Worm (Caenorhabditis elegans) whole organism, L2 larva: ENCODE results near the gene srsx-13.

Experiments
- C34F6.9 ChIP-seq: fragments of 150-350 bp; optimal IDR thresholded peaks from 2 replicates; lab custom pipeline; 2014; ENCODE audit warnings: missing biosample characterization, missing genetic modification characterization
- F13H6.1 ChIP-seq: sonication (generic microtip); optimal IDR thresholded peaks from 2 replicates; lab custom pipeline; 2016; ENCODE audit warnings: missing genetic modification characterization, missing compliant biosample characterization
- R02D3.7 ChIP-seq: fragments of 150-350 bp; optimal IDR thresholded peaks from 2 replicates; lab custom pipeline; 2014; ENCODE audit warnings: missing biosample characterization, missing genetic modification characterization
- alr-1 ChIP-seq: fragments of 150-350 bp; optimal IDR thresholded peaks from 2 replicates; lab custom pipeline; 2014; ENCODE audit warnings: missing biosample characterization, missing genetic modification characterization
- aly-2 ChIP-seq: fragments of 150-350 bp; optimal IDR thresholded peaks from 2 replicates; lab custom pipeline; 2014; ENCODE audit warnings: missing biosample characterization, missing genetic modification characterization
- ama-1 ChIP-seq: fragments of 150-350 bp; optimal IDR thresholded peaks from 2 replicates; lab custom pipeline; 2018; ENCODE audit warnings: inconsistent platforms
- ceh-16 ChIP-seq: fragments of 150-350 bp; optimal IDR thresholded peaks from 2 replicates; lab custom pipeline; 2014; ENCODE audit warnings: missing biosample characterization, missing genetic modification characterization
- ceh-82 ChIP-seq: fragments of 150-350 bp; optimal IDR thresholded peaks from 2 replicates; lab custom pipeline; 2014; ENCODE audit warnings: missing biosample characterization, missing genetic modification characterization
- dmd-4 ChIP-seq: sonication (generic microtip); optimal IDR thresholded peaks from 2 replicates; lab custom pipeline; 2017; ENCODE audit warnings: missing biosample characterization, missing genetic modification characterization
- egl-27 ChIP-seq: sonication (generic microtip); optimal IDR thresholded peaks from 3 replicates; lab custom pipeline; 2017; ENCODE audit warnings: missing biosample characterization, missing genetic modification reagents, missing genetic modification characterization
- elt-1 ChIP-seq: fragments of 150-350 bp; optimal IDR thresholded peaks from 2 replicates; lab custom pipeline; 2014; ENCODE audit warnings: missing biosample characterization, missing genetic modification characterization
- elt-3 ChIP-seq: sonication (generic microtip); optimal IDR thresholded peaks from 2 replicates; lab custom pipeline; 2017; ENCODE audit warnings: missing biosample characterization, missing genetic modification characterization
- fos-1 ChIP-seq: fragments of 150-350 bp; optimal IDR thresholded peaks from 2 replicates; lab custom pipeline; 2014; ENCODE audit warnings: missing biosample characterization, missing genetic modification characterization
- lin-11 ChIP-seq: fragments of 150-350 bp; sonication (generic microtip); optimal IDR thresholded peaks from 2 replicates; lab custom pipeline; 2014; ENCODE audit warnings: missing biosample characterization, missing genetic modification characterization, inconsistent platforms, mixed read lengths
- lin-39 ChIP-seq: fragments of 150-350 bp; optimal IDR thresholded peaks from 2 replicates; lab custom pipeline; 2014; ENCODE audit warnings: missing biosample characterization, missing genetic modification reagents, missing genetic modification characterization
- lsy-2 ChIP-seq, 2 experiments: fragments of 150-350 bp in 1 of 2; sonication (generic microtip) in 1 of 2; optimal IDR thresholded peaks; 2 replicates each; lab custom pipeline; 2014 to 2017; ENCODE audit warnings: missing biosample characterization in 2 of 2, missing genetic modification characterization in 2 of 2
- mdl-1 ChIP-seq, 2 experiments: fragments of 150-350 bp in 1 of 2; sonication (generic microtip) in 1 of 2; optimal IDR thresholded peaks; 2 replicates each; lab custom pipeline; 2017; ENCODE audit warnings: missing biosample characterization in 2 of 2, missing genetic modification characterization in 2 of 2
- nhr-12 ChIP-seq: fragments of 150-350 bp; optimal IDR thresholded peaks from 2 replicates; lab custom pipeline; 2014; ENCODE audit warnings: missing biosample characterization, missing genetic modification characterization
- nhr-129 ChIP-seq: fragments of 150-350 bp; optimal IDR thresholded peaks from 2 replicates; lab custom pipeline; 2014; ENCODE audit warnings: missing biosample characterization, missing genetic modification characterization
- nhr-21 ChIP-seq: fragments of 150-350 bp; optimal IDR thresholded peaks from 2 replicates; lab custom pipeline; 2014; ENCODE audit warnings: missing biosample characterization, missing genetic modification characterization
- nhr-23 ChIP-seq: fragments of 150-350 bp; optimal IDR thresholded peaks from 2 replicates; lab custom pipeline; 2014; ENCODE audit warnings: missing biosample characterization, missing genetic modification reagents, missing genetic modification characterization
- nhr-237 ChIP-seq: fragments of 150-350 bp; optimal IDR thresholded peaks from 2 replicates; lab custom pipeline; 2014; ENCODE audit warnings: missing biosample characterization, missing genetic modification characterization
- nhr-25 ChIP-seq: fragments of 150-350 bp; sonication (generic microtip); optimal IDR thresholded peaks from 3 replicates; lab custom pipeline; 2014; ENCODE audit warnings: missing biosample characterization, missing genetic modification characterization
- nhr-6 ChIP-seq: fragments of 150-350 bp; optimal IDR thresholded peaks from 2 replicates; lab custom pipeline; 2014; ENCODE audit warnings: missing biosample characterization, missing genetic modification characterization
- nhr-77 ChIP-seq: fragments of 150-350 bp; optimal IDR thresholded peaks from 2 replicates; lab custom pipeline; 2014; ENCODE audit warnings: missing biosample characterization, missing genetic modification characterization
- peb-1 ChIP-seq: fragments of 150-350 bp; optimal IDR thresholded peaks from 2 replicates; lab custom pipeline; 2014; ENCODE audit warnings: missing biosample characterization, missing genetic modification characterization
- sem-4 ChIP-seq: fragments of 150-350 bp; optimal IDR thresholded peaks from 2 replicates; lab custom pipeline; 2014; ENCODE audit warnings: missing biosample characterization, missing genetic modification reagents, missing genetic modification characterization
- skn-1 ChIP-seq: sonication (generic microtip); optimal IDR thresholded peaks from 2 replicates; lab custom pipeline; 2017; ENCODE audit warnings: missing biosample characterization, missing genetic modification characterization
- sma-3 ChIP-seq: sonication (generic microtip); optimal IDR thresholded peaks from 2 replicates; lab custom pipeline; 2016; ENCODE audit warnings: missing genetic modification reagents, missing genetic modification characterization, missing compliant biosample characterization
- sma-9 ChIP-seq, 2 experiments: fragments of 150-350 bp in 1 of 2; sonication (generic microtip) in 1 of 2; optimal IDR thresholded peaks; 2 replicates each; lab custom pipeline; 2014 to 2016; ENCODE audit warnings: missing genetic modification characterization in 2 of 2, mild to moderate bottlenecking in 1 of 2, missing biosample characterization in 1 of 2, missing compliant biosample characterization in 1 of 2, missing genetic modification reagents in 1 of 2, moderate library complexity in 1 of 2
- snpc-4 ChIP-seq: fragments of 150-350 bp; optimal IDR thresholded peaks from 2 replicates; lab custom pipeline; 2014; ENCODE audit warnings: missing biosample characterization, missing genetic modification characterization
- unc-39 ChIP-seq: fragments of 150-350 bp; optimal IDR thresholded peaks from 2 replicates; lab custom pipeline; 2014; ENCODE audit warnings: missing biosample characterization, missing genetic modification characterization
- unc-55 ChIP-seq: fragments of 150-350 bp; sonication (generic microtip); optimal IDR thresholded peaks from 3 replicates; lab custom pipeline; 2014; ENCODE audit warnings: missing biosample characterization, missing genetic modification reagents, missing genetic modification characterization
- zag-1 ChIP-seq: fragments of 150-350 bp; optimal IDR thresholded peaks from 2 replicates; lab custom pipeline; 2014; ENCODE audit warnings: missing biosample characterization, missing genetic modification characterization
- ztf-1 ChIP-seq: fragments of 200-800 bp; sonication (Bioruptor generic); conservative IDR thresholded peaks from 2 replicates; pipeline ENCODE4 v1.3.6; 2022; ENCODE audit warnings: missing genetic modification characterization, missing compliant biosample characterization
- ztf-11 ChIP-seq: sonication (generic microtip); optimal IDR thresholded peaks from 2 replicates; lab custom pipeline; 2017; ENCODE audit warnings: missing biosample characterization, missing genetic modification characterization
- ztf-4 ChIP-seq: fragments of 150-350 bp; optimal IDR thresholded peaks from 2 replicates; lab custom pipeline; 2014; ENCODE audit warnings: missing biosample characterization, missing genetic modification characterization

srsx-13 gene

ce11 chrV:5000406-5000805 lies 17.4 kb upstream of the srsx-13 start, which contains the start of gene ugt-7:
ugt-7 (minus strand) TSS chrV:5000566.
- peak; percentile 66 for TF ChIP-seq fos-1 (tag; lab: Kevin White, UChicago)
- TF ChIP-seq ceh-82: no peak

ce11 chrV:4995155-4995554 lies 12.2 kb upstream of the srsx-13 start, which contains the start of gene ncx-9:
ncx-9 (minus strand) TSS chrV:4995255.
- TF ChIP-seq nhr-21: no peak
- no peak for TF ChIP-seq fos-1 (tag; lab: Kevin White, UChicago)
- no peak for TF ChIP-seq nhr-12 (tag; lab: Kevin White, UChicago)
- no peak for TF ChIP-seq dmd-4 (tag; lab: Kevin White, UChicago)
- TF ChIP-seq F13H6.1 (tag; lab: Kevin White, UChicago): no peak

DNA sequence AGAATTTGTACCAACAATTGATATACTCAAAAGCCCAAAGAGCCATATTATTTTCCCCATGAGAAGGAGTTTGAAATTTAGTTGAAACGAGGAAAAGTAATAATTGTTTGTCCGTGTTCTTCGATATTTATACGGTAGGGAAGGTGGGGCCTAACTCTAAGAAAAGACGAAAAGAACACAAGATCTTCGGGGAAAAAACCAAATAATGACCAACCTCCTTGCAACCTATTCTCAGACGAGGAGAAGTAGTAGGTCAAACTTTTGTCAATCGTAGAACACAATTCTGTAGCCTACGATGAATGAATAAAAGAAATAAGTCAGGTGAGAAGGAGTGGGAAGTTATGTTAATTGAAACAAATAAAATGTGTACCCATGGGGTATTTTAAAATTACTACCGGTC lies 4.1 kb upstream of the srsx-13 start, which contains the start of gene ncx-8:
Gene ncx-8 (minus strand): TSS at position 101 of the 400 bp plus-strand sequence.
- no peak for TF ChIP-seq nhr-77 (tag; lab: Kevin White, UChicago)
- TF ChIP-seq ztf-11 (tag; lab: Kevin White, UChicago): no peak
- TF ChIP-seq sma-9 (GFP tag; optimal IDR thresholded peaks at IDR 0.05; lab: Kevin White, UChicago): no peak
- TF ChIP-seq sma-9 (tag; optimal IDR thresholded peaks at IDR 0.05; lab: Kevin White, UChicago): no peak
- TF ChIP-seq fos-1 (tag; lab: Kevin White, UChicago): no peak
- no peak for TF ChIP-seq nhr-12 (tag; lab: Kevin White, UChicago)
- TF ChIP-seq nhr-129 (tag; lab: Kevin White, UChicago): no peak
- no peak for TF ChIP-seq C34F6.9 (tag; lab: Kevin White, UChicago)
- no peak for TF ChIP-seq snpc-4 (tag; lab: Kevin White, UChicago)
- TF ChIP-seq, all 48 proteins: peak for 0

ce11 chrV:4980873-4981272 lies 2.1 kb downstream of the srsx-13 start, which contains the start of gene srsx-12:
srsx-12 (minus strand) TSS chrV:4980973.
- TF ChIP-seq nhr-25 (no peak), R02D3.7 (no peak), lin-11 (tag; lab: Kevin White, UChicago) (no peak), nhr-12 (tag; lab: Kevin White, UChicago) (no peak), skn-1 (no peak), C34F6.9 (tag; lab: Kevin White, UChicago) (no peak), ztf-1 (GFP tag; lab: Robert Waterston, UW) (no peak), egl-27 (tag; lab: Kevin White, UChicago) (no peak), nhr-23 (tag; lab: Kevin White, UChicago) (no peak), alr-1 (tag; lab: Kevin White, UChicago) (no peak), unc-39 (tag; lab: Kevin White, UChicago) (no peak), ceh-16 (tag; lab: Kevin White, UChicago) (no peak), nhr-6 (no peak), lsy-2 (tag; optimal IDR thresholded peaks at IDR 0.05; lab: Kevin White, UChicago) (no peak), fos-1 (tag; lab: Kevin White, UChicago) (no peak), elt-1 (tag; lab: Kevin White, UChicago) (no peak), dmd-4 (tag; lab: Kevin White, UChicago) (no peak), lin-39 (tag; lab: Kevin White, UChicago) (no peak)

DNA sequence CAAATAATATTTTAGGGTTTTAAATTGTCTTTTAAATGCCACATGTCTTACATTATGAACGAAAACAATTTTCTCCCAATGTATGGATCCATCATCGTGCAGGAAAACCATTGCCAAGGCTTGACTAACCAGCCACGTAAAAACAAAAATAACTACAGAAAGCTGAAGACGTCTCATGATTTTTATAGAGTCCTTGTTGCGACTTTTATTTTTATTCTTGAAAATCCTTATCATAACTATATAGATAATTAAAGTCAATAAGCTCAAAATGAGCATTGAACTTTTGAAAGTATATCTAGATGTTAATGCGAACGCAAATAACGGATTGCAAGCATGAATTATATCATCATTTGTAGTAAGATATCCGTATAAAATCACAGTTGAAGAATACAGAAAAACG lies 2.9 kb downstream of the srsx-13 start:
- no peak for TF ChIP-seq mdl-1 (tag; optimal IDR thresholded peaks at IDR 0.05; lab: Kevin White, UChicago)
- no peak for TF ChIP-seq ztf-4 (tag; lab: Kevin White, UChicago)
- no peak for TF ChIP-seq peb-1 (tag; lab: Kevin White, UChicago)
- TF ChIP-seq nhr-6: no peak
- no peak for TF ChIP-seq zag-1 (tag; lab: Kevin White, UChicago)
- TF ChIP-seq ceh-82: no peak
- no peak for TF ChIP-seq dmd-4 (tag; lab: Kevin White, UChicago)
- no peak for TF ChIP-seq elt-3 (tag; lab: Kevin White, UChicago)
- TF ChIP-seq sem-4 (tag; lab: Kevin White, UChicago): no peak

DNA sequence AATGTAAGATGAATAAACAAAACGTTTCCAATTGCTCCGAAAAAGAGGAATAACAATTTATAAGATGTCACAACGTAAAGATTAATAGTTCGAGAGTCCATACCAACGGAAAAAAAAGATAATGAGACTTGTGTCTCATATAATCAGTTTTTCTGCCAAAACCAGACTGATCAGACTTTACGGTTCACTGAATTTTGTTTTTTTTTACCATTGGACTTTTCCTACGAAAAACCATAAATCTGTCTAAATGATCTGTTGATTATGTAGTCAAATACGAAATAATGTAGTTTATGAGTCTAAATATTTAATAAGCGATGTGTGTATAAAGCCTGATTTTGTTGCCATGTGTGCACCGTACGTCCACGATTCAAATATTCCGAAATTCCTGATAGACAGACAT lies 3.9 kb downstream of the srsx-13 start, which contains the start of gene srsx-11:
Gene srsx-11 (minus strand): TSS at position 101 of the 400 bp plus-strand sequence.
- TF ChIP-seq nhr-21 (no peak), nhr-25 (no peak), unc-55 (GFP tag; lab: Kevin White, UChicago) (no peak), nhr-129 (tag; lab: Kevin White, UChicago) (no peak), mdl-1 (tag; optimal IDR thresholded peaks at IDR 0.05; lab: Kevin White, UChicago) (no peak), aly-2 (tag; lab: Kevin White, UChicago) (no peak), elt-1 (tag; lab: Kevin White, UChicago) (no peak), sma-3 (GFP tag; lab: Kevin White, UChicago) (no peak), ama-1 (lab: Kevin White, UChicago) (no peak), fos-1 (tag; lab: Kevin White, UChicago) (no peak), nhr-237 (no peak)
- TF ChIP-seq, all 48 proteins: peak for 0
